Fruit fly (Drosophila melanogaster) whole organism, prepupa: ENCODE results near the gene CG46523.

ENCODE experiments used
- Blimp-1 ChIP-seq: fragments of 200-800 bp; sonication (Bioruptor generic); optimal IDR thresholded peaks from 3 replicates; lab custom pipeline; 2017; ENCODE audit warnings: missing biosample characterization, missing genetic modification characterization, mild to moderate bottlenecking, moderate library complexity, missing genetic modification reagents
- CG11902 ChIP-seq: fragments of 200-800 bp; sonication (Bioruptor generic); optimal IDR thresholded peaks from 3 replicates; lab custom pipeline; 2016; ENCODE audit warnings: missing biosample characterization, missing genetic modification characterization
- CG8632 ChIP-seq: fragments of 200-800 bp; sonication (Bioruptor generic); optimal IDR thresholded peaks from 3 replicates; lab custom pipeline; 2016; ENCODE audit warnings: missing biosample characterization, missing genetic modification characterization
- dac ChIP-seq: fragments of 200-800 bp; sonication (Bioruptor generic); optimal IDR thresholded peaks from 2 replicates; lab custom pipeline; 2017; ENCODE audit warnings: missing biosample characterization, mild to moderate bottlenecking, missing genetic modification characterization
- eg ChIP-seq: fragments of 200-800 bp; sonication (Bioruptor generic); IDR thresholded peaks from 3 replicates; pipeline ENCODE4 v1.3.6; 2022; ENCODE audit warnings: missing biosample characterization, missing genetic modification characterization

- TF ChIP-seq CG11902 (GFP tag; lab: Kevin White, UChicago) (no peak), CG8632 (GFP tag; lab: Kevin White, UChicago) (no peak), dac (GFP tag; lab: Kevin White, UChicago) (no peak), eg (no peak), Blimp-1 (no peak)
Observed at dm6 chr3L:1968805-1969378, 30.0 kb upstream of the CG46523 start.
